Worm (Caenorhabditis elegans): ENCODE measurements around the gene F08H9.2.

DNA sequence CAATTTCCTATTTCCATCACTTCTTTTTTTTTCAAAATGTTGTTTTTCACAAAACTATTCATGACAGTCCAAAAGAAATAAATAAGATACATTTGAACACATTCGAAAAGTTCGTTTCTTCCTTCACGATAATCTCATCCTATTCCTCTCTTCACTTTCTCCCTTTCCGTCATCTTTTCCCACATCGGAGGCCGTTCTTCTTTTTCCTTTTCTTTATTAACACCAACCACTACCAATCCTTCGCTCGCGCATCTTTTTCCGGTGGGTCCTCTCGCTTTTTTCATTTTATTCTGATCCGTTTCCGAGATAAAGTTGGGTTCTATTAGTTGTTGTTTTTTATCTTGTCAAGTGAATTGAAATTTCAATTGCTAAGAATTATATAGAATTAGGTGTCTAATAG lies 35.0 kb downstream of the F08H9.2 start:
- TF ChIP-seq skn-1 (tag; optimal IDR thresholded peaks at IDR 0.05) (no peak), zag-1 (tag; optimal IDR thresholded peaks at IDR 0.05) (no peak), nhr-237 (tag; optimal IDR thresholded peaks at IDR 0.05) (no peak), sma-3 (GFP tag; optimal IDR thresholded peaks at IDR 0.05) (no peak), unc-62 (GFP tag; optimal IDR thresholded peaks at IDR 0.05) (no peak), nhr-12 (tag; optimal IDR thresholded peaks at IDR 0.05) (no peak), lin-13 (GFP tag; optimal IDR thresholded peaks at IDR 0.05) (no peak), lsy-2 (tag; optimal IDR thresholded peaks at IDR 0.05) (no peak), blmp-1 (tag; optimal IDR thresholded peaks at IDR 0.05; ENCODE audit: insufficient read depth) (peak; percentile 77), ZK546.5 (tag; optimal IDR thresholded peaks at IDR 0.05) (no peak)

Data from whole organism, L2 larva.